Worm (Caenorhabditis elegans): ENCODE results near the gene csp-1.
A peak's percentile ranks its signal among the peaks of the same experiment; 100 is the strongest.

DNA sequence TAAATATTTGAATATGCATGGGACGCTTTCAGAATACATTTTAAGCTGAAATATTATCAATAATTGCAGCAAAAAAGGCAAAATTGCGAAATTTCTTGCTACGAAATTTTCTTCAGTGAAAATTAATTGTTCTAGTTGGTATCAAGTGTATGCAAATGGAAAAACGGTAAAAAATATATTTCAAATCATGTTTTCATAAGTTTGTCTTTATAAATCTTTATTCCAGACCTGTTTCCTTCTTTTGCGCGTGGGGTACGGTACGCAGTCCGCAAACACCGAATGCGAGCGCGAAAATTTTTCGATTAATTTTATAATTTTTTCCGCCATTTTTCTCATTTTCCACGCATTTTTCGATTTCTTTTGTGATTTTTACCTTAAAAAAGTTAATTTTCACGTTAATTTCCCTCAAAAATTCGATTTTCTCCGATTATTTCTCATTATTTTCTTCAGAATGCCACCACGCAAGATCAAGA, 4.5 kb upstream of the csp-1 start, which contains the start of the genes fbxc-23 and csc-1:
- no peak for TF ChIP-seq snpc-4 (tag; optimal IDR thresholded peaks at IDR 0.05)
- TF ChIP-seq ama-1 (optimal IDR thresholded peaks at IDR 0.05), result no peak
- no peak for TF ChIP-seq jun-1 (tag; optimal IDR thresholded peaks at IDR 0.05)
- TF ChIP-seq nhr-237 (tag; optimal IDR thresholded peaks at IDR 0.05), result no peak
- TF ChIP-seq pqm-1 (tag; optimal IDR thresholded peaks at IDR 0.05), result no peak
- TF ChIP-seq nhr-11 (tag; optimal IDR thresholded peaks at IDR 0.05), result no peak
- TF ChIP-seq F10B5.3 (tag; optimal IDR thresholded peaks at IDR 0.05), result no peak
- TF ChIP-seq sdz-12 (GFP tag; optimal IDR thresholded peaks at IDR 0.05), result no peak
- TF ChIP-seq nhr-77 (tag; optimal IDR thresholded peaks at IDR 0.05), result no peak
- TF ChIP-seq nhr-28 (tag; optimal IDR thresholded peaks at IDR 0.05), result peak; percentile 22
- TF ChIP-seq hmg-1.1 (GFP tag; IDR thresholded peaks at IDR 0.05), result 0 out of 2 replicates have a peak, but pooled peaks have one; percentile 15
- TF ChIP-seq nhr-42 (GFP tag; IDR thresholded peaks at IDR 0.05), result no peak

All from whole organism, L4 larva.